Fruit fly (Drosophila melanogaster): ENCODE measurements around the gene beat-Ib.

beat-Ib gene

dm6 chr2L:15893711-15894110 lies 68.5 kb downstream of the beat-Ib start, which contains the start of gene Tep1:
Tep1 (minus strand) TSS chr2L:15893811.
- TF ChIP-seq cnc (optimal IDR thresholded peaks at IDR 0.05) = no peak
- peak; percentile 33 for TF ChIP-seq kay (GFP tag; ENCODE audit: borderline replicate concordance)

dm6 chr2L:15886187-15886586 lies 76.0 kb downstream of the beat-Ib start:
- no peak for TF ChIP-seq tj (GFP tag; optimal IDR thresholded peaks at IDR 0.05)
- no peak for TF ChIP-seq Hr96 (GFP tag; optimal IDR thresholded peaks at IDR 0.05)
- no peak for TF ChIP-seq Clk (GFP tag; optimal IDR thresholded peaks at IDR 0.05)
- no peak for TF ChIP-seq CG5204 (GFP tag; optimal IDR thresholded peaks at IDR 0.05)
- TF ChIP-seq CG1620 (GFP tag; optimal IDR thresholded peaks at IDR 0.05) = no peak
- no peak for TF ChIP-seq Mnt (GFP tag; optimal IDR thresholded peaks at IDR 0.05)
- TF ChIP-seq pad (GFP tag; optimal IDR thresholded peaks at IDR 0.05) = no peak

DNA sequence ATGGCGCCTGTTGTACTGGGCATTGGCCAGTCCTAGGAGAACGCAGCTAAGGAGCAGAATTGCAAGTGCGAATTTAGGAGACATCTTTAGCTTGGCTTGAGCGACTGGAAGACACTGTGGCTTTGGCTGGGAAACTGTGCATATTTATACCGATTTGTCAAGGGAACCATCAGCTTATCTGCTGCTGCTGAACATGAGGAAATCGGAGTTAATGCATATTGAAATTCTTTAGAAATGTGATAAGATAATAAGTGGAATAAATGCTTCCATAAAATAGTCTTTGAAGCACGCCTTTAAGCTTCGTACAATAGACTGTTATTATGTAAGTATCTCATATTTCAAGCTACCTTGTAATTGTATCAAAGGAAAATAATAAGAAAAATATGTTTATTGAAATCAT lies 79.1 kb downstream of the beat-Ib start, which contains the start of gene CG44475:
Gene CG44475 (minus strand): TSS at position 101 of the 400 bp plus-strand sequence.
- no peak for TF ChIP-seq ovo (GFP tag; optimal IDR thresholded peaks at IDR 0.05)
- no peak for TF ChIP-seq CG7101 (tag; optimal IDR thresholded peaks at IDR 0.05)
- no peak for TF ChIP-seq Hr96 (GFP tag; optimal IDR thresholded peaks at IDR 0.05)
- TF ChIP-seq toe (GFP tag; optimal IDR thresholded peaks at IDR 0.05) = no peak

dm6 chr2L:15880056-15880455 lies 82.2 kb downstream of the beat-Ib start, which contains the start of gene CG7653:
CG7653 (minus strand) TSS chr2L:15880156.
- TF ChIP-seq kay (GFP tag; ENCODE audit: borderline replicate concordance) = no peak
- TF ChIP-seq cnc (optimal IDR thresholded peaks at IDR 0.05) = no peak
- no peak for TF ChIP-seq CG7045 (GFP tag; optimal IDR thresholded peaks at IDR 0.05)
- no peak for TF ChIP-seq pad (GFP tag; optimal IDR thresholded peaks at IDR 0.05)
- no peak for TF ChIP-seq CG1620 (GFP tag; optimal IDR thresholded peaks at IDR 0.05)
- no peak for TF ChIP-seq CG7101 (tag; optimal IDR thresholded peaks at IDR 0.05)
- TF ChIP-seq Mnt (GFP tag; optimal IDR thresholded peaks at IDR 0.05) = no peak
- no peak for TF ChIP-seq Crg-1 (GFP tag; optimal IDR thresholded peaks at IDR 0.05)
- TF ChIP-seq bab1 (GFP tag; optimal IDR thresholded peaks at IDR 0.05) = no peak

- TF ChIP-seq CG7045 (GFP tag; optimal IDR thresholded peaks at IDR 0.05) = no peak
- TF ChIP-seq Hr96 (GFP tag; optimal IDR thresholded peaks at IDR 0.05) = no peak
- no peak for TF ChIP-seq Mnt (GFP tag; optimal IDR thresholded peaks at IDR 0.05)
- no peak for TF ChIP-seq CG14711 (tag; optimal IDR thresholded peaks at IDR 0.05)
- no peak for TF ChIP-seq cnc (optimal IDR thresholded peaks at IDR 0.05)
- no peak for TF ChIP-seq toe (GFP tag; optimal IDR thresholded peaks at IDR 0.05)
- TF ChIP-seq cic (GFP tag; optimal IDR thresholded peaks at IDR 0.05) = no peak
- TF ChIP-seq kay (GFP tag; ENCODE audit: borderline replicate concordance) = no peak
- no peak for TF ChIP-seq tj (GFP tag; optimal IDR thresholded peaks at IDR 0.05)
- TF ChIP-seq Crg-1 (GFP tag; optimal IDR thresholded peaks at IDR 0.05) = no peak
- TF ChIP-seq ovo (GFP tag; optimal IDR thresholded peaks at IDR 0.05) = no peak
- no peak for TF ChIP-seq CG7101 (tag; optimal IDR thresholded peaks at IDR 0.05)
- no peak for TF ChIP-seq Clk (GFP tag; optimal IDR thresholded peaks at IDR 0.05)
These were observed 96.9 kb downstream of the beat-Ib start, which contains the start of gene CG42792 for dm6 chr2L:15865361-15865760. CG42792 (minus strand) TSS chr2L:15865461.
